Worm (Caenorhabditis elegans): ENCODE measurements around the gene F11G11.13.

The F11G11.13 gene

DNA sequence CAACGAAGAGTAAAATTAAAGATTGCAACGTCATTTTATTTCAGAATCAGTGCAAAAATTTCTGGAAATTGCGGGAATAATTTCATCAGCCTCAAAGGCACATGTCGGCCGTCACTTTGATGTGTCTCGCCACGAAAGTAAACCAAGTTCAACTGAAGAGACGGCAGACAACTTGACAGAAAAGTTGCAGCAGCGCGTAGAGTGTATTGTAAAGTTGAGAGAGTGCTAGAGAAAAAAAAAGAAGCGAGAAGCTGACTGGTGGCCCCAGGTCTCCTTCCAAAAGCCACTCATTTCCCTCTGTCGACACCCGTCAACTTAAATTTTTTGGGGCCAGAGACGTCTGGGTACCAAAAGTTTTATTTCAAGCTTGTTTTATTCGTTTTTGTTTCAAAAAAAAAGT, 28.3 kb upstream of the F11G11.13 start (continued):
- TF ChIP-seq mxl-1 (tag; optimal IDR thresholded peaks at IDR 0.05) (no peak), hsf-1 (GFP tag; IDR thresholded peaks at IDR 0.05) (peak; percentile 96), bed-1 (GFP tag; IDR thresholded peaks at IDR 0.05) (no peak), F23B12.7 (tag; optimal IDR thresholded peaks at IDR 0.05; ENCODE audit: insufficient read depth) (peak; percentile 80), snpc-1.3 (tag; optimal IDR thresholded peaks at IDR 0.05; ENCODE audit: insufficient read depth) (peak; percentile 58), mcd-1 (GFP tag; IDR thresholded peaks at IDR 0.05) (peak; percentile 70), F49E8.2 (tag; optimal IDR thresholded peaks at IDR 0.05; ENCODE audit: insufficient read depth) (peak; percentile 44), let-526 (GFP tag; IDR thresholded peaks at IDR 0.05) (peak; percentile 32; the same call in 1 of the 2 replicates), snpc-1.1 (tag; optimal IDR thresholded peaks at IDR 0.05; ENCODE audit: insufficient read depth) (peak; percentile 52), D2030.7 (GFP tag; IDR thresholded peaks at IDR 0.05) (peak; percentile 69), rpc-1 (optimal IDR thresholded peaks at IDR 0.05) (peak; percentile 36), rpc-1 (tag; optimal IDR thresholded peaks at IDR 0.05) (no peak), K12H6.12 (tag; optimal IDR thresholded peaks at IDR 0.05) (peak; percentile 7), pbrm-1 (GFP tag; IDR thresholded peaks at IDR 0.05) (peak; percentile 67; the same call in 1 of the 2 replicates), attf-5 (GFP tag; optimal IDR thresholded peaks at IDR 0.05) (peak; percentile 40), F39B2.1 (GFP tag; IDR thresholded peaks at IDR 0.05) (no peak), F33H1.4 (GFP tag; IDR thresholded peaks at IDR 0.05) (peak; percentile 84), snpc-4 (GFP tag; optimal IDR thresholded peaks at IDR 0.05) (peak; percentile 47), snpc-4 (tag; optimal IDR thresholded peaks at IDR 0.05) (peak; percentile 59 to 84 (median 65)), madf-10 (tag; optimal IDR thresholded peaks at IDR 0.05) (peak; percentile 40), lin-54 (GFP tag; optimal IDR thresholded peaks at IDR 0.05) (peak; percentile 68), ceh-91 (GFP tag; IDR thresholded peaks at IDR 0.05) (peak; percentile 39; the same call in 1 of the 2 replicates), hmg-1.2 (GFP tag; IDR thresholded peaks at IDR 0.05) (peak; percentile 94), C17E4.6 (GFP tag; IDR thresholded peaks at IDR 0.05) (no peak), C06A6.2 (GFP tag; conservative IDR thresholded peaks at IDR 0.05) (no peak), tlf-1 (GFP tag; optimal IDR thresholded peaks at IDR 0.05) (peak; percentile 46), madf-3 (GFP tag; IDR thresholded peaks at IDR 0.05) (peak; percentile 29; the same call in 1 of the 2 replicates), tbp1 (GFP tag; optimal IDR thresholded peaks at IDR 0.05) (peak; percentile 62), pha-4 (tag; optimal IDR thresholded peaks at IDR 0.05) (peak; percentile 37), Y67H2A.10 (GFP tag; conservative IDR thresholded peaks at IDR 0.05) (0 out of 2 replicates have a peak, but pooled peaks have one; percentile 49), ceh-40 (GFP tag; IDR thresholded peaks at IDR 0.05) (no peak), dox-1 (GFP tag; IDR thresholded peaks at IDR 0.05) (peak; percentile 73), ceh-27 (GFP tag; optimal IDR thresholded peaks at IDR 0.05) (peak; percentile 32), cebp-1 (GFP tag; IDR thresholded peaks at IDR 0.05) (peak; percentile 66), cebp-1 (tag; optimal IDR thresholded peaks at IDR 0.05) (peak; percentile 80), rcor-1 (GFP tag; IDR thresholded peaks at IDR 0.05) (peak; percentile 61), ekl-4 (GFP tag; IDR thresholded peaks at IDR 0.05) (peak; percentile 64), xnd-1 (tag; optimal IDR thresholded peaks at IDR 0.05) (peak; percentile 26), snpc-3.4 (tag; optimal IDR thresholded peaks at IDR 0.05) (peak; percentile 60), efl-1 (GFP tag; optimal IDR thresholded peaks at IDR 0.05) (peak; percentile 69), lin-40 (tag; optimal IDR thresholded peaks at IDR 0.05) (peak; percentile 24), nhr-120 (GFP tag; IDR thresholded peaks at IDR 0.05) (no peak), nhr-27 (tag; optimal IDR thresholded peaks at IDR 0.05) (no peak), madf-8 (GFP tag; conservative IDR thresholded peaks at IDR 0.05) (peak; percentile 47; the same call in 1 of the 2 replicates), sptf-2 (GFP tag; optimal IDR thresholded peaks at IDR 0.05) (no peak), lsl-1 (GFP tag; optimal IDR thresholded peaks at IDR 0.05) (peak; percentile 77), ztf-18 (tag; optimal IDR thresholded peaks at IDR 0.05) (peak; percentile 17)

Data from whole organism, young adult.